Worm (Caenorhabditis elegans) whole organism, L4 larva: ENCODE results near the gene npax-3.

Experiments
- mep-1 ChIP-seq: fragments of 150-350 bp; sonication (generic microtip); optimal IDR thresholded peaks from 3 replicates; lab custom pipeline; 2014; ENCODE audit warnings: missing biosample characterization, missing genetic modification characterization
- skn-1 ChIP-seq: fragments of 150-350 bp; optimal IDR thresholded peaks from 2 replicates; lab custom pipeline; 2014; ENCODE audit warnings: missing biosample characterization, missing genetic modification characterization

ce11 chrIV:10795678-10796077 lies 32.3 kb downstream of the npax-3 start:
- no peak for TF ChIP-seq skn-1 (tag; lab: Kevin White, UChicago)
- TF ChIP-seq mep-1 (tag; lab: Kevin White, UChicago), result no peak
